Worm (Caenorhabditis elegans) whole organism, L1 larva: ENCODE results near the gene gen-1.

Experiments used
- C04F5.9 ChIP-seq: sonication (generic microtip); optimal IDR thresholded peaks from 2 replicates; lab custom pipeline; 2016; ENCODE audit warnings: missing genetic modification characterization, missing compliant biosample characterization
- C16A3.4 ChIP-seq: fragments of 150-350 bp; optimal IDR thresholded peaks from 2 replicates; lab custom pipeline; 2014; ENCODE audit warnings: missing biosample characterization, missing genetic modification characterization
- aly-2 ChIP-seq: fragments of 150-350 bp; optimal IDR thresholded peaks from 2 replicates; lab custom pipeline; 2014; ENCODE audit warnings: missing biosample characterization, missing genetic modification characterization
- ceh-63 ChIP-seq: fragments of 200-800 bp; sonication (Bioruptor generic); optimal IDR thresholded peaks from 2 replicates; lab custom pipeline; 2018; ENCODE audit warnings: mild to moderate bottlenecking, missing genetic modification characterization, missing compliant biosample characterization
- ceh-8 ChIP-seq: fragments of 200-800 bp; sonication (Bioruptor generic); optimal IDR thresholded peaks from 2 replicates; lab custom pipeline; 2018; ENCODE audit warnings: mild to moderate bottlenecking, missing genetic modification characterization, moderate library complexity, missing compliant biosample characterization
- ceh-82 ChIP-seq, 3 experiments: fragments of 150-350 bp in 1 of 3; sonication (generic microtip) in 2 of 3; optimal IDR thresholded peaks; 2 replicates each; lab custom pipeline; 2014 to 2017; ENCODE audit warnings: missing biosample characterization in 3 of 3, missing genetic modification characterization in 3 of 3
- ces-1 ChIP-seq: fragments of 150-350 bp; optimal IDR thresholded peaks from 2 replicates; lab custom pipeline; 2014; ENCODE audit warnings: missing biosample characterization, missing genetic modification reagents, missing genetic modification characterization
- dpl-1 ChIP-seq, 3 experiments: fragments of 150-350 bp in 2 of 3; sonication (generic microtip) in 1 of 3; optimal IDR thresholded peaks; 2 replicates each; lab custom pipeline; 2014 to 2017; ENCODE audit warnings: missing biosample characterization in 3 of 3, missing genetic modification characterization in 3 of 3, missing genetic modification reagents in 3 of 3
- dsc-1 ChIP-seq: sonication (generic microtip); optimal IDR thresholded peaks from 2 replicates; lab custom pipeline; 2016; ENCODE audit warnings: mild to moderate bottlenecking, missing genetic modification characterization, missing compliant biosample characterization
- efl-1 ChIP-seq, 4 experiments: fragments of 150-350 bp; optimal IDR thresholded peaks in 3 of 4; peaks in 1 of 4; 1 replicate in 1 of 4; 2 replicates in 3 of 4; lab custom pipeline; 2014; ENCODE audit warnings: missing biosample characterization in 2 of 4, missing genetic modification characterization in 2 of 4, missing genetic modification reagents in 2 of 4
- efl-3 ChIP-seq: fragments of 200-800 bp; sonication (Bioruptor generic); optimal IDR thresholded peaks from 2 replicates; lab custom pipeline; 2018; ENCODE audit warnings: mild to moderate bottlenecking, missing genetic modification characterization, missing compliant biosample characterization
- egl-27 ChIP-seq, 2 experiments: fragments of 150-350 bp in 1 of 2; sonication (generic microtip); optimal IDR thresholded peaks; 3 replicates each; lab custom pipeline; 2017 to 2018; ENCODE audit warnings: missing biosample characterization in 2 of 2, missing genetic modification characterization in 2 of 2, missing genetic modification reagents in 2 of 2
- elt-2 ChIP-seq: sonication (generic microtip); optimal IDR thresholded peaks from 2 replicates; lab custom pipeline; 2016; ENCODE audit warnings: missing genetic modification characterization, mild to moderate bottlenecking, inconsistent platforms, missing compliant biosample characterization, missing genetic modification reagents
- fkh-4 ChIP-seq: sonication (generic microtip); optimal IDR thresholded peaks from 2 replicates; lab custom pipeline; 2016; ENCODE audit warnings: missing compliant biosample characterization, missing genetic modification characterization, borderline replicate concordance
- fkh-8 ChIP-seq: sonication (generic microtip); optimal IDR thresholded peaks from 2 replicates; lab custom pipeline; 2016; ENCODE audit warnings: mild to moderate bottlenecking, missing genetic modification characterization, missing compliant biosample characterization
- grh-1 ChIP-seq: fragments of 200-800 bp; sonication (Bioruptor generic); IDR thresholded peaks from 2 replicates; pipeline ENCODE4 v1.3.6; 2022; ENCODE audit warnings: missing genetic modification reagents, missing genetic modification characterization, missing compliant biosample characterization
- hlh-17 ChIP-seq: fragments of 200-800 bp; sonication (Bioruptor generic); optimal IDR thresholded peaks from 2 replicates; lab custom pipeline; 2018; ENCODE audit warnings: missing genetic modification characterization, mild to moderate bottlenecking, missing compliant biosample characterization, moderate library complexity, borderline replicate concordance
- hpl-2 ChIP-seq: fragments of 150-350 bp; optimal IDR thresholded peaks from 2 replicates; lab custom pipeline; 2014; ENCODE audit warnings: missing biosample characterization, missing genetic modification reagents, missing genetic modification characterization
- irx-1 ChIP-seq: sonication (generic microtip); optimal IDR thresholded peaks from 2 replicates; lab custom pipeline; 2016; ENCODE audit warnings: missing genetic modification characterization, missing compliant biosample characterization
- isw-1 ChIP-seq: fragments of 200-800 bp; sonication (Bioruptor generic); IDR thresholded peaks from 2 replicates; pipeline ENCODE4 v1.3.6; 2022; ENCODE audit warnings: missing genetic modification characterization, missing compliant biosample characterization
- jun-1 ChIP-seq: fragments of 150-350 bp; optimal IDR thresholded peaks from 2 replicates; lab custom pipeline; 2014; ENCODE audit warnings: missing biosample characterization, missing genetic modification reagents, missing genetic modification characterization
- lin-13 ChIP-seq: fragments of 150-350 bp; optimal IDR thresholded peaks from 2 replicates; lab custom pipeline; 2014; ENCODE audit warnings: missing biosample characterization, missing genetic modification reagents, missing genetic modification characterization
- lin-39 ChIP-seq: fragments of 150-350 bp; optimal IDR thresholded peaks from 2 replicates; lab custom pipeline; 2014; ENCODE audit warnings: missing biosample characterization, missing genetic modification reagents, missing genetic modification characterization
- lir-3 ChIP-seq: sonication (generic microtip); optimal IDR thresholded peaks from 2 replicates; lab custom pipeline; 2016; ENCODE audit warnings: mild to moderate bottlenecking, missing genetic modification characterization, moderate library complexity, missing compliant biosample characterization; ENCODE audit not compliant: poor library complexity
- mab-9 ChIP-seq: fragments of 200-800 bp; sonication (Bioruptor generic); IDR thresholded peaks from 2 replicates; pipeline ENCODE4 v1.3.6; 2022; ENCODE audit warnings: missing genetic modification reagents, missing genetic modification characterization, missing compliant biosample characterization
- mef-2 ChIP-seq: fragments of 150-350 bp; optimal IDR thresholded peaks from 2 replicates; lab custom pipeline; 2014; ENCODE audit warnings: missing biosample characterization, missing genetic modification characterization
- mep-1 ChIP-seq: fragments of 150-350 bp; optimal IDR thresholded peaks from 2 replicates; lab custom pipeline; 2014; ENCODE audit warnings: missing biosample characterization, missing genetic modification characterization
- nhr-19 ChIP-seq: fragments of 200-800 bp; sonication (Bioruptor generic); conservative IDR thresholded peaks from 2 replicates; pipeline ENCODE4 v1.3.6; 2022; ENCODE audit warnings: missing genetic modification characterization, missing compliant biosample characterization
- nhr-20 ChIP-seq: sonication (generic microtip); optimal IDR thresholded peaks from 2 replicates; lab custom pipeline; 2016; ENCODE audit warnings: mild to moderate bottlenecking, missing genetic modification characterization, missing compliant biosample characterization
- nhr-237 ChIP-seq: fragments of 150-350 bp; optimal IDR thresholded peaks from 2 replicates; lab custom pipeline; 2014; ENCODE audit warnings: missing biosample characterization, missing genetic modification characterization
- nhr-47 ChIP-seq: sonication (generic microtip); optimal IDR thresholded peaks from 2 replicates; lab custom pipeline; 2016; ENCODE audit warnings: mild to moderate bottlenecking, missing genetic modification characterization, moderate library complexity, missing compliant biosample characterization
- nhr-76 ChIP-seq: sonication (generic microtip); optimal IDR thresholded peaks from 2 replicates; lab custom pipeline; 2017; ENCODE audit warnings: missing biosample characterization, missing genetic modification characterization
- nhr-90 ChIP-seq: sonication (generic microtip); optimal IDR thresholded peaks from 2 replicates; lab custom pipeline; 2016; ENCODE audit warnings: mild to moderate bottlenecking, missing genetic modification characterization, missing compliant biosample characterization; ENCODE audit not compliant: poor library complexity
- pag-3 ChIP-seq: sonication (generic microtip); optimal IDR thresholded peaks from 2 replicates; lab custom pipeline; 2017; ENCODE audit warnings: missing genetic modification characterization, mild to moderate bottlenecking, missing compliant biosample characterization, antibody characterized with exemption, borderline replicate concordance; ENCODE audit not compliant: insufficient read depth
- pax-3 ChIP-seq: fragments of 200-800 bp; sonication (Bioruptor generic); optimal IDR thresholded peaks from 2 replicates; lab custom pipeline; 2018; ENCODE audit warnings: mild to moderate bottlenecking, missing genetic modification characterization, moderate library complexity, missing compliant biosample characterization
- rnt-1 ChIP-seq: sonication (generic microtip); optimal IDR thresholded peaks from 2 replicates; lab custom pipeline; 2016; ENCODE audit warnings: mild to moderate bottlenecking, missing genetic modification characterization, moderate library complexity, missing compliant biosample characterization
- skn-1 ChIP-seq: fragments of 150-350 bp; optimal IDR thresholded peaks from 2 replicates; lab custom pipeline; 2014; ENCODE audit warnings: missing biosample characterization, missing genetic modification characterization
- snu-23 ChIP-seq: sonication (generic microtip); optimal IDR thresholded peaks from 2 replicates; lab custom pipeline; 2016; ENCODE audit warnings: missing genetic modification characterization, missing compliant biosample characterization
- sox-4 ChIP-seq: sonication (generic microtip); optimal IDR thresholded peaks from 2 replicates; lab custom pipeline; 2016; ENCODE audit warnings: missing genetic modification characterization, missing compliant biosample characterization
- sup-37 ChIP-seq: fragments of 200-800 bp; sonication (Bioruptor generic); optimal IDR thresholded peaks from 2 replicates; lab custom pipeline; 2018; ENCODE audit warnings: mild to moderate bottlenecking, missing genetic modification characterization, missing compliant biosample characterization
- unc-30 ChIP-seq: sonication (generic microtip); optimal IDR thresholded peaks from 2 replicates; lab custom pipeline; 2017; ENCODE audit warnings: missing biosample characterization, missing genetic modification characterization
- unc-98 ChIP-seq: fragments of 200-800 bp; sonication (Bioruptor generic); IDR thresholded peaks from 2 replicates; pipeline ENCODE4 v1.3.6; 2022; ENCODE audit warnings: missing genetic modification characterization, missing compliant biosample characterization
- xbp-1 ChIP-seq: sonication (generic microtip); optimal IDR thresholded peaks from 2 replicates; lab custom pipeline; 2016; ENCODE audit warnings: missing genetic modification characterization, missing compliant biosample characterization
- zip-4 ChIP-seq: fragments of 200-800 bp; sonication (Bioruptor generic); optimal IDR thresholded peaks from 2 replicates; lab custom pipeline; 2018; ENCODE audit warnings: mild to moderate bottlenecking, missing genetic modification characterization, moderate library complexity, missing compliant biosample characterization

Gene gen-1

ce11 chrIII:6202440-6202839 lies 45.5 kb downstream of the gen-1 start:
- TF ChIP-seq hpl-2 (GFP tag; lab: Kevin White, UChicago) = no peak
- TF ChIP-seq ceh-8 (GFP tag; lab: Kevin White, UChicago) = no peak
- TF ChIP-seq fkh-4 = no peak
- TF ChIP-seq efl-1 (optimal IDR thresholded peaks at IDR 0.05; lab: Kevin White, UChicago) = no peak
- peak in 1 of 2 experiments; percentile 38 for TF ChIP-seq efl-1 (GFP tag; optimal IDR thresholded peaks at IDR 0.05 in 1 of 2; lab: Kevin White, UChicago)
- TF ChIP-seq snu-23 = no peak
- no peak for TF ChIP-seq pag-3 (tag; lab: Kevin White, UChicago)
- TF ChIP-seq xbp-1 = no peak
- no peak for TF ChIP-seq skn-1 (tag; lab: Kevin White, UChicago)
- TF ChIP-seq aly-2 (tag; lab: Kevin White, UChicago) = peak; percentile 12
- TF ChIP-seq dpl-1 (GFP tag; optimal IDR thresholded peaks at IDR 0.05; lab: Kevin White, UChicago) = no peak
- no peak for TF ChIP-seq pax-3
- no peak for TF ChIP-seq ces-1 (GFP tag; lab: Kevin White, UChicago)
- TF ChIP-seq egl-27 (tag; optimal IDR thresholded peaks at IDR 0.05; lab: Kevin White, UChicago) = no peak
- TF ChIP-seq nhr-47 (tag; lab: Kevin White, UChicago) = no peak

DNA sequence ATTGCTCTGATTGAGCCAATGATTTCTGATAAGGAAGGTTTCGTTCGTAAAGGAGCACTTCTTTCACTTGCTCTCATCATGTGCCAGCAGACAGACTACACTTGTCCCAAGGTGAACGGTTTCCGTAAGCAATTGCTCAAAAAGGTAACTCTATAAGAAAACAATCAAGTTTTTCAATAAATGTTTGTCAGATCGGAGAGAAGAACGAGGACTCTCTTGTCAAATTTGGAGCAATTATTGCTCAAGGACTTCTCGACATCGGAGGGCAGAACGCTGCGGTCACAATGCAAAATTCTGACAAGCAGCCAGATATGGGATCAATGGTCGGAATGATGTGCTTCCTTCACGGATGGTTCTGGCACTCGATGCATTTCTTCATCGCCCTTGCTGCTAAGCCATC lies 46.6 kb downstream of the gen-1 start:
- TF ChIP-seq xbp-1 (no peak), mab-9 (no peak), C16A3.4 (no peak), unc-30 (tag; lab: Kevin White, UChicago) (no peak), sup-37 (no peak), nhr-76 (tag; lab: Kevin White, UChicago) (no peak), nhr-90 (tag; lab: Kevin White, UChicago) (no peak), hlh-17 (GFP tag; lab: Kevin White, UChicago) (no peak)
- TF ChIP-seq, all 84 proteins: peak for 0

DNA sequence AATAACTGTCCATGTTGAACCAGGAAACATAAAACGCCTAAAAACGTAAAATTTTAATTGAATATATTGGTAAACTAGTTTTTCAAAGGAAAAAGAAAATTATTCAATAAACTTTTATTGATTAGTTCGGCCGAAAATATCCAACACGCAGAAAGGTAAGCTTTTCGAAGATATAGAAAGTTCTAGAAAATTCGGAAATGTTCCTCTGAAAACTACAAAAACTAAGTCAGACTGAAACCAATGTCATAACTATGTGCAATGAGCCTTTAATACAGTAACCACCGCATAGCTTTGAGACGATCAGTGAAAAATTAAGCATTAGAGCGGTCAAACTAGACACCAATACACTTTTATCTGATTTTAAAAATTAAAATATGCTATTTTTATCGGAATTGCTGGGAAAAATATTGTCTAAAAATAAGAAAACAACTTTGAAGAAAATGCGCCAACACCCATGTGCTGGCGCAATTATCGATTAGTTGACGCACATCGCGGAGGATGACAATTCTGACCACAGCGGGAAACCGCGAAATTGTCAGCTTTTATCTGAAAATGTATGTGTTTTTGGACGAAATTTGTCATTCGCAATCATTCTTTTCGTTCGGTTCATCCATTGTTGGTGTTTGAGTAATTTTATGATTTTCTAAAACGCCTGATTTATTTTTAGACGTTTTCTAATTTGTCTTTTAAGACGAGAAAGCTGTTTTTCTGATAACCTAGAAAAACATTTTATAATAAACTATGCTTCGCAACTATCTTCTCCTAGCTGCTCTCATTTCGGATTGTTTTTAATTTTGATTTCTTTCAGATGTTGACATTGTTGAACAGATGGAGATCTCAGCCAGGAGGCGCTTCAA lies 49.4 kb downstream of the gen-1 start, which contains the start of the genes C23G10.7 and rpn-2:
Gene C23G10.7, minus strand, starts transcription at position 37 of the 857 bp plus-strand sequence.
Gene rpn-2, plus strand, starts transcription at position 807 of the 857 bp plus-strand sequence.
- TF ChIP-seq nhr-47 (tag; lab: Kevin White, UChicago) = peak; percentile 80
- peak; percentile 24 for TF ChIP-seq elt-2 (tag; lab: Kevin White, UChicago)
- TF ChIP-seq sup-37 = peak; percentile 1
- no peak for TF ChIP-seq ceh-63 (GFP tag; lab: Kevin White, UChicago)
- TF ChIP-seq efl-3 (GFP tag; lab: Kevin White, UChicago) = no peak
- no peak for TF ChIP-seq nhr-237
- peak; percentile 63 for TF ChIP-seq isw-1 (GFP tag; lab: Robert Waterston, UW)
- TF ChIP-seq mef-2 (tag; lab: Kevin White, UChicago) = no peak
- TF ChIP-seq fkh-8 (tag; lab: Kevin White, UChicago) = peak; percentile 44
- peak; percentile 90 for TF ChIP-seq mep-1 (tag; lab: Kevin White, UChicago)
- TF ChIP-seq grh-1 = peak; percentile 8; the same call in 1 of the 2 replicates
- peak; percentile 62 for TF ChIP-seq nhr-90 (tag; lab: Kevin White, UChicago)
- peak; percentile 71 for TF ChIP-seq dsc-1 (tag; lab: Kevin White, UChicago)
- no peak for TF ChIP-seq sox-4
- TF ChIP-seq fkh-4 = peak; percentile 25
- peak; percentile 17 for TF ChIP-seq zip-4 (GFP tag; lab: Kevin White, UChicago)
- TF ChIP-seq C16A3.4 = peak; percentile 56
- TF ChIP-seq lin-39 (tag; lab: Kevin White, UChicago) = peak; percentile 13
- TF ChIP-seq lin-13 (GFP tag; lab: Kevin White, UChicago) = peak; percentile 66
- peak; percentile 62 to 68 (median 63) for TF ChIP-seq ceh-82 (tag; optimal IDR thresholded peaks at IDR 0.05; lab: Kevin White, UChicago)
- peak; percentile 72 for TF ChIP-seq nhr-19
- peak; percentile 36 for TF ChIP-seq C04F5.9 (tag; lab: Kevin White, UChicago)
- TF ChIP-seq lir-3 (tag; lab: Kevin White, UChicago) = peak; percentile 1
- peak; percentile 72 for TF ChIP-seq nhr-20 (tag; lab: Kevin White, UChicago)
- peak; percentile 89 for TF ChIP-seq rnt-1 (tag; lab: Kevin White, UChicago)
- TF ChIP-seq jun-1 = peak; percentile 29
- peak; percentile 49 for TF ChIP-seq irx-1 (tag; lab: Kevin White, UChicago)
- TF ChIP-seq pag-3 (tag; lab: Kevin White, UChicago) = no peak
- TF ChIP-seq efl-1 (optimal IDR thresholded peaks at IDR 0.05; lab: Kevin White, UChicago) = peak; percentile 74 to 79
- TF ChIP-seq efl-1 (GFP tag; optimal IDR thresholded peaks at IDR 0.05 in 1 of 2; lab: Kevin White, UChicago) = peak; percentile 72 to 97
- TF ChIP-seq unc-98 (GFP tag; lab: Robert Waterston, UW) = no peak
- TF ChIP-seq dpl-1 (GFP tag; optimal IDR thresholded peaks at IDR 0.05; lab: Kevin White, UChicago) = peak; percentile 53 to 79 (median 77)
